Fruit fly (Drosophila melanogaster): ENCODE results near the gene CG42658.
A peak's percentile ranks its signal among the peaks of the same experiment; 100 is the strongest.

CG42658 gene

DNA sequence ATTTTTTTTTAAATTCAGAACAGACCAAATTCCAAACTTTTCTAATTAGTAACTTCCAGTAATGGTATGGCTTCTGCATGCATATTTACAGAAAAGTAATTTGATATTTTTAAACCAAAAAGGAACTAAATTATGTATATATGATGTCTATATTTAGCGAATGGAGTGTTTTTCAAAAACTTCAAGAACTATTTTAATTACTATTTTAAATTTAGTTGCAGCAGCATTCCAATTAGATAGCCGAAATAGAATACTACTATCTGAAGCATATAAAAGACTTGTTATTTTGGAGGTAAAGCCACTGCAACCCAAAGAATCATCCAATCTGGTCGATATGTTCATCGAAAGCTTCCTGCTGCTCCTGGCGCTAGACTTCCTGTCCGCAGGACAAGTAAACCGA is 35.0 kb downstream of the CG42658 start, which contains the start of gene CG17234:
Gene CG17234, plus strand, starts transcription at position 301 of the 400 bp plus-strand sequence.
- no peak for TF ChIP-seq Dll (optimal IDR thresholded peaks at IDR 0.05)
- no peak for TF ChIP-seq EcR (GFP tag; optimal IDR thresholded peaks at IDR 0.05)
- no peak for TF ChIP-seq psq (optimal IDR thresholded peaks at IDR 0.05)
- no peak for TF ChIP-seq usp (GFP tag; optimal IDR thresholded peaks at IDR 0.05)
- no peak for TF ChIP-seq pan (optimal IDR thresholded peaks at IDR 0.05)

DNA sequence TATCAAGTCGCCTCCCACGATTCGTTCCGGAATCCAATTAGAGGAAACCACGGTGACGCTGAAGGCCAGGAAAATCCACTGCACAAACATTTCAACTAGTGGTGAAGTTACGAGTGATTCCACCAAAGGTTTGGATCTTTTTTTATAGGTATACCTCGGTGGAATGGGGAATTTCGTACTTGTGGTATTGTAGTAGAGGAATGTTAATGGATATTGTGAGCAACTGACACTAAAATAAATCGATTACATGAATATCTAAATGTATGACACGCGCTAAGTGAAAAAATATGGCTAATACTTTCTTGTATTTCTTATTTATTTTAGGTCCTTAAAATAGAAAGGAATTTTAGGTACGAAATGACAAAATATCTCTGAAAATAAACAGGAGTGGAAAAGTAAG is 35.5 kb downstream of the CG42658 start, which contains the start of gene CG17239:
Gene CG17239, minus strand, starts transcription at position 101 of the 400 bp plus-strand sequence.
- no peak for TF ChIP-seq CG8478 (optimal IDR thresholded peaks at IDR 0.05)
- no peak for TF ChIP-seq usp (GFP tag; optimal IDR thresholded peaks at IDR 0.05)
- no peak for TF ChIP-seq Dll (optimal IDR thresholded peaks at IDR 0.05)
- no peak for TF ChIP-seq psq (optimal IDR thresholded peaks at IDR 0.05)
- no peak for TF ChIP-seq EcR (GFP tag; optimal IDR thresholded peaks at IDR 0.05)
- TF ChIP-seq pan (optimal IDR thresholded peaks at IDR 0.05), result no peak

DNA sequence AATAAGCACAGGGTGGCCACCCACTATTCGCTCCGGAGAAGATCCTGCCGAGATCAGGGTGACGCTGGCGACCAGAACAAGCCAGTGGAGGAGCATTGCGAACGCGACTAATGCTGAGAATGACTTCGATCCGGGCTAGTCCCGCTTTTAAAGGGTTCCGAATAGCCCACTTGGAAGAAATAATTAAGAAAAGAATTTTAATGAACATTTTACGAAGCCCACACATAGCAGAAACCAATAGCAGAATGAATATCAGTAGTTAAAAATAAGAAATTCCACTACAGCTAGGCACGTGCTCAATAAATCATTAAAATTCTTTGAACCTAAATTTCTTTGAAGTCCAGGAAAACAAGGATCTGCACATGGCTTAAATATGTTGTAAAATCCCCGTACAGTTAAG is 36.5 kb downstream of the CG42658 start, which contains the start of gene Ser12:
Gene Ser12, minus strand, starts transcription at position 101 of the 400 bp plus-strand sequence.
- TF ChIP-seq Dll (optimal IDR thresholded peaks at IDR 0.05) (no peak), pan (optimal IDR thresholded peaks at IDR 0.05) (no peak), CG8478 (optimal IDR thresholded peaks at IDR 0.05) (no peak), EcR (GFP tag; optimal IDR thresholded peaks at IDR 0.05) (no peak), psq (optimal IDR thresholded peaks at IDR 0.05) (no peak), usp (GFP tag; optimal IDR thresholded peaks at IDR 0.05) (no peak)

DNA sequence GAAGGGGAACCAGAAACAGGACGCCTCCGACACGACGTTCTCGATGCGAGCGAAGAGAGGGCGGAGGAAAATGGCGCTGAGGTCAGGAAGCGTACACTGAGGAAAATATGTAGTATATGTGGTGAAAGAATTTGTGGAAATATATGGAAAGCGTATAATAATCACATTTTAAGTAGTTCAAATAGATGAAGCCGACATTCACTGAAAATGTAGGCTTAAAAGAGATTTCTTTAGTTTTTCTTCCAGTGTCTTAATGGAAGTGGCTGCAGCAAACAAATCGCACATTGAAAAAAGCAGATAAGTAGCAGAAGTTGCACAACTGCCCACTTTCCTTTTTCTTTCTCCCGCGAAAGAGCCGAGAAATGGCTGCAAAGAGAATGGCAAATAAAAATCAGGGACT is 38.1 kb downstream of the CG42658 start:
- TF ChIP-seq usp (GFP tag; optimal IDR thresholded peaks at IDR 0.05), result no peak
- TF ChIP-seq EcR (GFP tag; optimal IDR thresholded peaks at IDR 0.05), result no peak
- no peak for TF ChIP-seq psq (optimal IDR thresholded peaks at IDR 0.05)
- TF ChIP-seq Dll (optimal IDR thresholded peaks at IDR 0.05), result no peak
- TF ChIP-seq pan (optimal IDR thresholded peaks at IDR 0.05), result no peak
- TF ChIP-seq CG8478 (optimal IDR thresholded peaks at IDR 0.05), result no peak

DNA sequence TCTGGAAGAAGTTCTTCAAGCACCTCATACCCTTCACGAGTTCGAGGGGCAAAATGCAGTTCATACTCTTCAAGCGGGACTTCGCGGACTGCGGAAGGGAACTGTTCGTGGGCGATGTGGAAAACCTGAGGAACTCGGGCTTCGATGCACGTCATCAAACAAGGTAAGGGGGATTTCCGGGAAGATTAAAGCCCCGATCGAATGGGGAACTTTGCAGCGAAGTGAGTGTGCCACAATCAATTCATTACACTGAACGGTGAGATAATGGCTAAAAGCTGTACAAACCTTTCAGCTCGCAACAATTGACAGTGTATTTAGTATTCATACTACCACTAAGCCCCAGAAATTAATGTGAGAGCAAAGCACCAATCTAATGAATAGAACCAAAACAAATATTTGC is 44.9 kb downstream of the CG42658 start:
- TF ChIP-seq EcR (GFP tag; optimal IDR thresholded peaks at IDR 0.05), result no peak
- no peak for TF ChIP-seq usp (GFP tag; optimal IDR thresholded peaks at IDR 0.05)
- no peak for TF ChIP-seq psq (optimal IDR thresholded peaks at IDR 0.05)
- no peak for TF ChIP-seq CG8478 (optimal IDR thresholded peaks at IDR 0.05)
- no peak for TF ChIP-seq pan (optimal IDR thresholded peaks at IDR 0.05)
- no peak for TF ChIP-seq Dll (optimal IDR thresholded peaks at IDR 0.05)

DNA sequence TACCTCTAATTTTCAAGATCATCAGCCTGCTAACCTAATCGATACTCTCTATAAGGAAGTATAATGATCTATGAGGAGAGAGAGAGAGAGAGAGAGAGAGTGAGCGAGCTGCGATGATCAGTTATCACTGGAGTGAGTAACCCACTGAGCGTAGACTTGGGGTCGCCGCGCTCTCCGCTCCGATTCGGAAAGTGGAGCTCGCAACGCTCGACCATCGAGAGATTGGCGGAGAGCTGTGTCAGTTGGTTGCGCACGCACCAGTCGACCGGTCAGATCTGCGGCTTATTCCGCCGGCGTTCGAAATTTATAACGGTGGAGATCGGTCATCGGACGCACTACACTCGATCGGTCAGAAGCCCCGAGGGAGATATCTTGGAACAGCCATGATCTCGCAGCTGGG is 45.6 kb downstream of the CG42658 start, which contains the start of gene CG4267:
Gene CG4267, plus strand, starts transcription at position 240 of the 400 bp plus-strand sequence.
- TF ChIP-seq Dll (optimal IDR thresholded peaks at IDR 0.05) (peak; percentile 96), pan (optimal IDR thresholded peaks at IDR 0.05) (no peak), EcR (GFP tag; optimal IDR thresholded peaks at IDR 0.05) (peak in 1 of 2 experiments; percentile 42)

DNA sequence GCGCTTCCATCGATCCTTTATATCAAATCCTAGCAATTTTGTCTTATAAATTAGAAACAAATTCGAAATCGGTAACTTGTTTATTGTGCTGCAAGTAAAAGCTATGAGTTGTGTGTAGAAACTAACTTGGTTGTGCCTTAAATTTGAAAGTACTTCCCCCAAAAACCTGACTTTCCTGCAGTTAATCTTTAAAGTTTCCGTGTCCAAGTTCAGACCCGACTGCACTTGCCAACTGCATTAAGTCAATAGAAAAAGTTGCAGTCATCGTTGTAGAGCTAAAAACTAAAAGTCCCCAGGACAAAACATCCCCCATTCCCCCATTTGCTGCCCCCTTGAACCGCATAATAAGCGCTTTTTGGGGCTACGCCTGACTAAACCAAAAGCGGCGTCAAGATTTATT is 47.2 kb downstream of the CG42658 start, which contains the start of gene Tengl1:
Gene Tengl1, minus strand, starts transcription at position 101 of the 400 bp plus-strand sequence.
- TF ChIP-seq pan (optimal IDR thresholded peaks at IDR 0.05) (no peak), psq (optimal IDR thresholded peaks at IDR 0.05) (no peak), CG8478 (optimal IDR thresholded peaks at IDR 0.05) (no peak), Dll (optimal IDR thresholded peaks at IDR 0.05) (no peak), EcR (GFP tag; optimal IDR thresholded peaks at IDR 0.05) (no peak), usp (GFP tag; optimal IDR thresholded peaks at IDR 0.05) (no peak)

DNA sequence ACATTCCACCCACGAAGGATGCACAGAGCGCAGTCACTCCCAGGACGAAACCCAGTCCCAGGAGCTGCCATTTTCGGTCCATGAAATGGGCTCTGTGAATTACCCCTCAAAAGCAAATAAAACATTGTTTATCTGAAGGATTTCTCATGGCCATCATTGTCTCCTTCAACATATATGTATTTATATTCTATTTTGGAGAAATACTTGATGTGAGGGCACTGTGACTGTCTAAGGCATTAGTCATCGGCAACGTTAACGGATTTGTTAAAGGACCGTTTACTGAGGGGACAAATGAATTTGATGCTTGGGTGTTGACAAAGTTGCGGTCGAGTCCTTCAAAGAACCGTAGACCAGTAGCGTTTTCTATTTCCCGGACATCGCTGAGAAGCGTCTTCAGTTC is 48.4 kb downstream of the CG42658 start, which contains the start of gene Tengl2:
Gene Tengl2, minus strand, starts transcription at position 101 of the 400 bp plus-strand sequence.
- TF ChIP-seq EcR (GFP tag; optimal IDR thresholded peaks at IDR 0.05), result no peak
- no peak for TF ChIP-seq CG8478 (optimal IDR thresholded peaks at IDR 0.05)

DNA sequence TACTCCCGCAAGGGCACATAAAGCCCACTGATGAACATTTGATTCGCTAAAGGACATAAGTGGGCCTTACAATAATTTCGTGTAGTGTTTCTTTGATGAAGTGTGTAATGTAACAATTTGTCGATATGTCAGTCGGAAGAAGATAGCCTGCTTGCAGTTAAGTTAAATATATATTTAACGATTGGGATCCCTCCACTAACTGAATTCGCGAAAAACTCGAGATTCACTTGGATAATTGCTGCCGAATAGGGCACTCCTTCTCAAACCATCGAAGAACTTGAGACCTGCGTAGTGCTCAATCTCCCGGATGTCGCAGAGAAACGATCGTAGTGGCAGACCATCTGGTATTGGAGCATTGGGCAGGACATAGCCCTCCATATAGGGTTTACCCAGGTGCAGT is 49.6 kb downstream of the CG42658 start, which contains the start of gene Tengl3:
Gene Tengl3, minus strand, starts transcription at position 101 of the 400 bp plus-strand sequence.
- TF ChIP-seq pan (optimal IDR thresholded peaks at IDR 0.05), result no peak
- no peak for TF ChIP-seq Dll (optimal IDR thresholded peaks at IDR 0.05)

Data from whole organism.